Fruit fly (Drosophila melanogaster) ovary, adult (tissue): ENCODE data around the gene CG7071.
A peak's percentile ranks its signal among the peaks of the same experiment; 100 is the strongest.

Experiments
- CG17801 ChIP-seq: fragments of 200-800 bp; optimal IDR thresholded peaks from 2 replicates; lab custom pipeline; 2019; ENCODE audit warnings: missing biosample characterization, mild to moderate bottlenecking, missing genetic modification characterization, moderate library complexity; ENCODE audit not compliant: partially characterized antibody

The CG7071 gene

DNA sequence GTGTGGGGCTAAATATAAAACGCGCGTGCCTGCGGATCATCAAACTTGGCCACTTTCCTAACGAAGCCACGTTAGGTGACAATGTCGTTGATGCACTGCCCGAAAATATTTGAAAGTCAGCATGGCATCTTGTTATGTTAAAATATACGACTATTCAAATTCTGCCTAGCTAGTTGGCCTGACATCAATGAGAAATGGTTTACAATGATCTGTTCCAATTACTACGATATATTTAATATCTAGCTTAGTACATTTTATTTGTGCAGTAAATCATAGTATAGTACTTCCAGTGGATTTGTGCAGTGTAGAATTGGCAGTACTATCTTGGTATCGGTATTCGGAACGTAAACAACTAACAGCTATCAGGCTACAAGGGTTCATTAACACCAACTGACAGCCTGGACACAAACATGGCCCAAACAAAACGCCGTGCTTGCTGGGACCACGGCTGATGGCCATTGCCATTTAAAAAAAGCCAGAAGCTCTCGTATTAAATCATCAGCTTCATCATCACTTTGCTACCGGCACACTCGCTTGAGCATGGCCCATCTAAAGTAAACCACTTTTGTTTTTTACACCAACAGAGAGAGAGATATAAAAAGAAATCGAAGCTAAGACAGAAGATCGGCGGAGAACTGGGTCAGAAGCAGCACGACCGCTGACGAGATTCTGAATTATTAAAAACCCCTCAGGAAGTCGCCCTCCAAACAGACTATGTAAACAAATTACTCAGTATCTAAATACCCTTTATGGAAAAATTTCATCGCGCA is 33.2 kb downstream of the CG7071 start:
- TF ChIP-seq CG17801 (GFP tag; lab: Kevin White, UChicago) = no peak

DNA sequence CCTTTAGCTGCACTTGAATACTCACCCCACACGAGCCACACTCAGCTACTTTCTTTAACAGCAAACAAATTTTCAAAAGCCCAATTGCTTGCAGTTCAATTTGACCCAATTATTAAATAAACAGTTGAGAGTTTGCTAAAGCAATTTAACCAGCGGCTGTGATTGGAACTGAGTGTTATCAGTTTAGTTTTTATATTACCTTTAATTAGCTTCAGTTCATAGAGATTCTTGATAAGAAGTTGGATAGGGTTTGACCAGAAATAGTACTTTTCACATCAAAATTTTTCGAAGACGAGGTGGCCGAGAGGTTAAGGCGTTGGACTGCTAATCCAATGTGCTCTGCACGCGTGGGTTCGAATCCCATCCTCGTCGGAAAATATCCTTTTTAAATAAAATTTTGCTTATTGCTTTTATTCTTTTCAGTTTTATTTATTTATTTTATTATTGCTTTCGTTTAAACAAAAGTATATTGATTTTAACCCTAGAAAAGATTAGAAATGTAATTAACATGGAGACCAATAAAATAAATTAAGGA is 33.9 kb downstream of the CG7071 start:
- no peak for TF ChIP-seq CG17801 (GFP tag; lab: Kevin White, UChicago)

DNA sequence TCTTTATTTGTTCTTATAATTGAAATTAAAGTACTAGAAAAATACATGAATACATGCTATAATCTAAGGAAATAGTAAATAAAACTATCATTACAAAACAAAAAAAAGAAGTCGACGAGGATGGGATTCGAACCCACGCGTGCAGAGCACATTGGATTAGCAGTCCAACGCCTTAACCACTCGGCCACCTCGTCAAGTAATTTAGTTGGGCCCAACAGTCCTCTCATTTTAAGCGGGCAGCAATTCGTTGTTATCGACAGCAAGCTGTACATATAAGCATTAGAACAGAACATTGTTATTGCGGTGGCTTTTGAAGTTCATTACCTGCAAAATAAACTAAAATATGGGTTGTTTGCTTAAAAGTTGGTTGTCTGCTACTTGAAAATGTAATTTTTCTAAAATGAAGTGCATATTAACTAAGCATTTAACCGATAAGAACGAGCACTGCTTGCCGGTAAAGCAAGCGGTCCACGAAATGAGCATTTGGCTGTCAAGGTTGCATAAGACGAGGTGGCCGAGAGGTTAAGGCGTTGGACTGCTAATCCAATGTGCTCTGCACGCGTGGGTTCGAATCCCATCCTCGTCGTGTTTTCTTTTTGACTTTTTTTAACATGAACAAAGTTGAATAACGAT is 34.8 kb downstream of the CG7071 start:
- TF ChIP-seq CG17801 (GFP tag; lab: Kevin White, UChicago) = no peak

- no peak for TF ChIP-seq CG17801 (GFP tag; lab: Kevin White, UChicago)
These were observed 37.8 kb downstream of the CG7071 start for dm6 chr3R:22400246-22400645.

- TF ChIP-seq CG17801 (GFP tag; lab: Kevin White, UChicago) = no peak
These were observed 39.9 kb downstream of the CG7071 start, which contains the start of gene CG13856 for dm6 chr3R:22402355-22402754. Gene CG13856 (plus strand): TSS chr3R:22402655.

dm6 chr3R:22405639-22406038 is 43.2 kb downstream of the CG7071 start, which contains the start of gene CG13855:
Gene CG13855 (plus strand): TSS chr3R:22405939.
- TF ChIP-seq CG17801 (GFP tag; lab: Kevin White, UChicago) = no peak

DNA sequence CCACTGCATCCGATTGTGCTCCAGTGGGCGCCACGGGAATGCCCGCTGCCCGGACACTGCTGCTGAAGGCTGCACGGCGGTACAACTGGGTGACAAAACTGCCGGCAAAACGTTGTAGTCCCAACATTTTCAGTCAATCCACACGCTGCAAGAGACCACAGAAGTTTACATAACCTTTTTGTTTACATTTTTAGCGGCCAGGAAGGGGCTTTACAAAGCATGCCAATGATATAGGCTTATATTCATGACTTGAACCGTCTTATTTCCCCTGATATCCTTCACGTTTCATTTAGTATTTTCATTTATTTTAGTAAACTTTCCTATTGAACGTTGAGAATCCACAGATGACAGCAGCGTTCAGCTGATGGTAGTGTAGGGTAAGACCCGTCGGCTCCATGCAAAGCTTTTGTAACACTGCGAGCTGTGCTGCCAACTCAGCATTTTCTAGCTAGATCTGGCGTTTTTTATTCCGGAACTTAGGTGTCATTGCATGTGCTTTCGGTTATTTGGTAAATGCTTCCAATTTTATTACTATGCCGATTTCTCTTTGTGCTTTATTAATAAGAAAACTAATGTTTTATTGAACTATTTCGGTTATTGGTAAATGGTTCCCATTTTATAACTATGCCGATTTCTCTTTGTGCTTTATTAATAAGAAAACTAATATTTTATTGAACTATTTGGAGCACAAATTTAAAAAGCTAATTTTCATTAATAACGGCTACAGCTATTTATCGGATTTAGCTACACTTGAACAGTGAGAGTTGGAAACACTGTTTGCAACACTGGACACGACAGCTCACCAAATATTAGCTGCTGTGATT is 48.3 kb downstream of the CG7071 start, which contains the start of the genes CG13850 and lqfR:
TSS of gene CG13850 (minus strand) at position 379 of the 824 bp plus-strand sequence.
TSS of gene lqfR (plus strand) at position 765 of the 824 bp plus-strand sequence.
- TF ChIP-seq CG17801 (GFP tag; lab: Kevin White, UChicago) = peak; percentile 50

DNA sequence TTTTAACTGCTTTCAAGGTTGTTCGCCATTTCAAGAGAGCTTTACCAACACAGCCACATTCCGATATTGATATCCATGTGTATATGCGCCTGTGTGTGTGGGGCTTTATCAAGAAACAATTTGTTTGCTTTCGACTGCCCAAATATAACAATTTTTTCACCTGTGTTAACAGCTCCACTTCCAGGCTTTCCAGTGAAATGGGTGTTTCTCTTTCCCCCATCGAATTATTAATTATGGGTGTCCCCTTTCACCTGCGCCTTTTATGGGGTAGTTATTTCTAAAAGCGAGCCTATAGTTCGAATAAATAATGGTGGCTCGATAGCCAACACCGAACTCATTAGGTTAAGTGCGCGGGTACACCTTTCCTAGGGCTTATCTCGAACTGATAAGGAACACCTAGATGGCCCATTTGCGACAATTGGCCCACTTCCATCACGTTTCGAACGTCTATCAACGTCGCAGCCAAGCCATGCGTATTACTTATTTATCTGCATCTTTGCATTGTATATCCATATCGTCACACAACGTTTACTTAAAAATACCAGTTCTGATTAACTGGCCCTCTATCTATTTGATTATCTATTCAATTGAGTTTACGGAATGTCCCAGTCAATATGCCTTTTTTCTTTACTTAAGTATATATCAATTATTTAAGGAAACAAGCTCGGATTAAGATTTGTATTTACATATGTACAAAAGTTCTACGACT is 49.6 kb downstream of the CG7071 start:
- TF ChIP-seq CG17801 (GFP tag; lab: Kevin White, UChicago) = no peak
